Worm (Caenorhabditis elegans) whole organism, L3 larva: Measurements from ENCODE around the gene str-155.

Experiments
- R02D3.7 ChIP-seq: fragments of 150-350 bp; optimal IDR thresholded peaks from 2 replicates; lab custom pipeline; 2014; ENCODE audit warnings: missing biosample characterization, missing genetic modification characterization
- aly-2 ChIP-seq: fragments of 150-350 bp; optimal IDR thresholded peaks from 2 replicates; lab custom pipeline; 2014; ENCODE audit warnings: missing biosample characterization, missing genetic modification characterization
- ama-1 ChIP-seq: fragments of 150-350 bp; optimal IDR thresholded peaks from 2 replicates; lab custom pipeline; 2018
- ceh-28 ChIP-seq: fragments of 150-350 bp; optimal IDR thresholded peaks from 2 replicates; lab custom pipeline; 2014; ENCODE audit warnings: missing biosample characterization, missing genetic modification reagents, missing genetic modification characterization
- ceh-82 ChIP-seq: fragments of 150-350 bp; optimal IDR thresholded peaks from 2 replicates; lab custom pipeline; 2014; ENCODE audit warnings: missing biosample characterization, missing genetic modification characterization
- daf-12 ChIP-seq: fragments of 150-350 bp; optimal IDR thresholded peaks from 2 replicates; lab custom pipeline; 2014; ENCODE audit warnings: missing biosample characterization, missing genetic modification reagents, missing genetic modification characterization
- egl-27 ChIP-seq: sonication (generic microtip); optimal IDR thresholded peaks from 4 replicates; lab custom pipeline; 2017; ENCODE audit warnings: missing biosample characterization, missing genetic modification reagents, missing genetic modification characterization
- egl-5 ChIP-seq: fragments of 150-350 bp; optimal IDR thresholded peaks from 2 replicates; lab custom pipeline; 2017; ENCODE audit warnings: missing biosample characterization, missing genetic modification reagents, missing genetic modification characterization, inconsistent platforms
- elt-1 ChIP-seq: fragments of 150-350 bp; optimal IDR thresholded peaks from 2 replicates; lab custom pipeline; 2014; ENCODE audit warnings: missing biosample characterization, missing genetic modification characterization
- elt-2 ChIP-seq: sonication (generic microtip); optimal IDR thresholded peaks from 2 replicates; lab custom pipeline; 2016; ENCODE audit warnings: missing genetic modification reagents, mild to moderate bottlenecking, missing genetic modification characterization, missing compliant biosample characterization
- eor-1 ChIP-seq, 2 experiments: fragments of 150-350 bp; optimal IDR thresholded peaks; 2 replicates each; lab custom pipeline; 2014 to 2018; ENCODE audit warnings: missing biosample characterization in 2 of 2, missing genetic modification characterization in 2 of 2
- fkh-10 ChIP-seq: sonication (generic microtip); optimal IDR thresholded peaks from 2 replicates; lab custom pipeline; 2017; ENCODE audit warnings: missing biosample characterization, missing genetic modification reagents, missing genetic modification characterization
- fkh-2 ChIP-seq: fragments of 150-350 bp; optimal IDR thresholded peaks from 2 replicates; lab custom pipeline; 2014; ENCODE audit warnings: missing biosample characterization, missing genetic modification reagents, missing genetic modification characterization
- fos-1 ChIP-seq: fragments of 150-350 bp; optimal IDR thresholded peaks from 2 replicates; lab custom pipeline; 2014; ENCODE audit warnings: missing biosample characterization, missing genetic modification characterization
- lin-15B ChIP-seq: fragments of 150-350 bp; optimal IDR thresholded peaks from 2 replicates; lab custom pipeline; 2014; ENCODE audit warnings: missing biosample characterization, missing genetic modification characterization
- lin-39 ChIP-seq: fragments of 150-350 bp; optimal IDR thresholded peaks from 2 replicates; lab custom pipeline; 2018; ENCODE audit warnings: missing biosample characterization, missing genetic modification reagents, missing genetic modification characterization
- lsy-12 ChIP-seq: sonication (generic microtip); optimal IDR thresholded peaks from 2 replicates; lab custom pipeline; 2016; ENCODE audit warnings: mild to moderate bottlenecking, missing genetic modification characterization, missing compliant biosample characterization
- mdl-1 ChIP-seq: fragments of 150-350 bp; optimal IDR thresholded peaks from 2 replicates; lab custom pipeline; 2014; ENCODE audit warnings: missing biosample characterization, missing genetic modification characterization
- nhr-11 ChIP-seq: fragments of 150-350 bp; optimal IDR thresholded peaks from 2 replicates; lab custom pipeline; 2014; ENCODE audit warnings: missing biosample characterization, missing genetic modification characterization
- nhr-12 ChIP-seq: fragments of 150-350 bp; optimal IDR thresholded peaks from 2 replicates; lab custom pipeline; 2014; ENCODE audit warnings: missing biosample characterization, missing genetic modification characterization
- nhr-23 ChIP-seq: fragments of 150-350 bp; optimal IDR thresholded peaks from 2 replicates; lab custom pipeline; 2014; ENCODE audit warnings: missing biosample characterization, missing genetic modification reagents, missing genetic modification characterization
- nhr-237 ChIP-seq: fragments of 150-350 bp; optimal IDR thresholded peaks from 2 replicates; lab custom pipeline; 2014; ENCODE audit warnings: missing biosample characterization, missing genetic modification characterization
- nhr-25 ChIP-seq: sonication (generic microtip); optimal IDR thresholded peaks from 2 replicates; lab custom pipeline; 2017; ENCODE audit warnings: missing biosample characterization, missing genetic modification characterization
- nhr-28 ChIP-seq: fragments of 150-350 bp; optimal IDR thresholded peaks from 2 replicates; lab custom pipeline; 2014; ENCODE audit warnings: missing biosample characterization, missing genetic modification characterization
- nhr-43 ChIP-seq: sonication (generic microtip); optimal IDR thresholded peaks from 2 replicates; lab custom pipeline; 2016; ENCODE audit warnings: mild to moderate bottlenecking, missing genetic modification characterization, missing compliant biosample characterization; ENCODE audit not compliant: poor library complexity, severe bottlenecking
- nhr-67 ChIP-seq: fragments of 150-350 bp; optimal IDR thresholded peaks from 2 replicates; lab custom pipeline; 2014; ENCODE audit warnings: missing biosample characterization, missing genetic modification characterization
- nhr-76 ChIP-seq: fragments of 150-350 bp; sonication (generic microtip); optimal IDR thresholded peaks from 5 replicates; lab custom pipeline; 2014; ENCODE audit warnings: missing biosample characterization, missing genetic modification characterization
- nhr-77 ChIP-seq: fragments of 150-350 bp; optimal IDR thresholded peaks from 2 replicates; lab custom pipeline; 2014; ENCODE audit warnings: missing biosample characterization, missing genetic modification characterization
- pha-4 ChIP-seq: fragments of 150-350 bp; optimal IDR thresholded peaks from 2 replicates; lab custom pipeline; 2014; ENCODE audit warnings: missing biosample characterization, missing genetic modification reagents, missing genetic modification characterization
- pqm-1 ChIP-seq: fragments of 150-350 bp; optimal IDR thresholded peaks from 2 replicates; lab custom pipeline; 2017; ENCODE audit warnings: missing biosample characterization, missing genetic modification characterization, inconsistent platforms
- sea-2 ChIP-seq: fragments of 150-350 bp; sonication (generic microtip); optimal IDR thresholded peaks from 4 replicates; lab custom pipeline; 2014; ENCODE audit warnings: missing biosample characterization, missing genetic modification reagents, missing genetic modification characterization
- snpc-4 ChIP-seq: fragments of 150-350 bp; optimal IDR thresholded peaks from 2 replicates; lab custom pipeline; 2014; ENCODE audit warnings: missing biosample characterization, missing genetic modification characterization
- tbx-2 ChIP-seq: sonication (generic microtip); optimal IDR thresholded peaks from 2 replicates; lab custom pipeline; 2016; ENCODE audit warnings: mild to moderate bottlenecking, missing genetic modification characterization, missing compliant biosample characterization
- unc-39 ChIP-seq: sonication (generic microtip); optimal IDR thresholded peaks from 4 replicates; lab custom pipeline; 2017; ENCODE audit warnings: missing biosample characterization, missing genetic modification characterization
- zag-1 ChIP-seq: fragments of 150-350 bp; optimal IDR thresholded peaks from 2 replicates; lab custom pipeline; 2014; ENCODE audit warnings: missing biosample characterization, missing genetic modification characterization
- ztf-11 ChIP-seq: fragments of 150-350 bp; optimal IDR thresholded peaks from 2 replicates; lab custom pipeline; 2014; ENCODE audit warnings: missing biosample characterization, missing genetic modification characterization
- ztf-4 ChIP-seq: fragments of 150-350 bp; optimal IDR thresholded peaks from 2 replicates; lab custom pipeline; 2014; ENCODE audit warnings: missing biosample characterization, missing genetic modification characterization

The str-155 gene

DNA sequence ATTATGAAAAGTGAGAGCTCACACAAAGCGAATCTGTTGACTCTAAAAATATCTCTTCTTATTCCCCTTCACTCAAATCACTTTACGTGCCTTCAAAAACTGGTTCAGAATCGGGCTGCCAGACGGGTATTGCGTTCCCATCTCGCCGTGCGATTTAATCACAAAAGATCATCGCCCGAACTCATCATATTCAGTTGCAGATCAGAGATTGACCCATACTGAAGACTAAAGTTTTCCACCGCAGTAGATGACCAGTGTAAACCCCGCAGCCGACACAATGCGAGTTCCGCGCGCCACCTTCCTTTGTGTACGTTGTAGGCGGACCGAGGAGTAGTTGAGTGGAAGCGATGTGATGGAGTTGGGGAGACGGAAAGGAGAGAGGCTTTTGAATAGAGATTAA, 35.2 kb upstream of the str-155 start (continued):
- TF ChIP-seq egl-27 (tag; lab: Kevin White, UChicago) (no peak), egl-5 (no peak)

DNA sequence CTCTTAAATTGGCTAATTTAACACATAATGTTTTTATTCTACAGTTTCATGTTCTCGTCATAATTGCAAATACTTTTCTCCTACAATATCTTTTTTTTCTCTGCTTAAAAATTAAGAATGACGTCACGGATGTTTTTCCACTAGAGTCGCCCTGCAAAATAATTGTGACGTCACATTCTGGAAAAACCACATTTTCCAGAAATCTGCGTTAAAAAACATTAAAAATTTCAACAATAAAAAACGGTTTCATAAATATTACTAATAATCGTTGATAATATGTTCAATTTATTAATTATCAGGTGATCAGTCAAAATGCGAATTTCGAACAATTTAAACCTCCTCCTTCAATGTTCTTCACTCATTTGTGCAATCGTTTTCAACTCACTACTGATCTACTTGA, 31.8 kb upstream of the str-155 start, which contains the start of gene str-166:
TSS of gene str-166 (plus strand) at position 301 of the 400 bp plus-strand sequence.
- no peak for TF ChIP-seq fos-1 (tag; lab: Kevin White, UChicago)
- no peak for TF ChIP-seq nhr-77
- no peak for TF ChIP-seq ztf-4 (tag; lab: Kevin White, UChicago)
- TF ChIP-seq R02D3.7 (tag; lab: Kevin White, UChicago): no peak
- no peak for TF ChIP-seq elt-2 (tag; lab: Kevin White, UChicago)
- TF ChIP-seq fkh-10: no peak
- no peak for TF ChIP-seq nhr-76 (tag; lab: Kevin White, UChicago)
- TF ChIP-seq, all 47 proteins: peak for 0

- no peak for TF ChIP-seq nhr-77
- TF ChIP-seq zag-1 (tag; lab: Kevin White, UChicago): no peak
- TF ChIP-seq elt-1 (tag; lab: Kevin White, UChicago): no peak
- no peak for TF ChIP-seq mdl-1
- no peak for TF ChIP-seq daf-12 (tag; lab: Kevin White, UChicago)
- TF ChIP-seq nhr-23 (tag; lab: Kevin White, UChicago): no peak
- TF ChIP-seq unc-39 (tag; lab: Kevin White, UChicago): no peak
- no peak for TF ChIP-seq ama-1
- no peak for TF ChIP-seq nhr-11 (tag; lab: Kevin White, UChicago)
- no peak for TF ChIP-seq snpc-4 (tag; lab: Kevin White, UChicago)
- no peak for TF ChIP-seq ceh-82 (tag; lab: Kevin White, UChicago)
- TF ChIP-seq nhr-67: no peak
Measured at ce11 chrIV:4885435-4885834, 30.4 kb upstream of the str-155 start.

DNA sequence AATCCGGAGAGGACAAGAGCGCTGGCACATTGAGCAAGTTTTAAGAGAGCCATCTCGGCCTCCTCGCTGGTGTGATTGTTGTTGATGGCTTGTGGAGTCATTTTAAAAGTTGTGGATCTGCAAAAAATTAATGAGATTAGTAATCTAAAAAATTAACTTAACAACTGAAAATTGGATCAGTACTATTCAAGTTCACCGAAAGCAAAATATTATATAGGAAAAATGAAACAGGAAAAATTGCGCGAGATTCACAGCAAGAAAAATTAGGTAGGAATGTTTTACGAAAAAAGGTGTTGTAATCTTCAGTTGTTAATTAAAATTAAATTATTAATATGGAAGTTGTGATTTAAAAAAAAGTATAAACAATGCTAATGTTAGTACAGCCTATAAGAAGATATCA, 28.5 kb upstream of the str-155 start, which contains the start of gene T08B6.1:
TSS of gene T08B6.1 (minus strand) at position 101 of the 400 bp plus-strand sequence.
- TF ChIP-seq elt-1 (tag; lab: Kevin White, UChicago) (no peak), daf-12 (tag; lab: Kevin White, UChicago) (no peak), egl-27 (tag; lab: Kevin White, UChicago) (no peak), egl-5 (no peak), nhr-237 (tag; lab: Kevin White, UChicago) (no peak), mdl-1 (no peak), aly-2 (tag; lab: Kevin White, UChicago) (no peak)

DNA sequence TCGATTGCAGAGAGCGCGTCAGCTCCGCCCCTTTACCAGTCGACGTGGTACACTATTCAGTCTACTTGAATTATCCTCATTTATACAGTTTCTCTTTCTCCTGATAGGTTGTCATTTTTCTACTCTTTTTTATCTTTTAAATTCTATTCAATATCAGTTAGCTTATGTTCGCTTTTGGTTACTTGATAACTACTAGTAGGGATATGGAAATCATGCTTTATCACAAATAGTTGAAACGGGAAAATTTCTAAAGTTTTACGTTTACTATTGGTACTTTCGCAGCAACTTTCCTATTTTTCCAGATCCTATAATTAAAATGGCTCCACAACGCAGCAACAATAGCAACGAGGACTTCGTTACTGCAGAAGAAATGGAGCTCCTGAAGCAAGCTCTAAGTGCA, 26.2 kb upstream of the str-155 start, which contains the start of gene sgnh-1:
TSS of gene sgnh-1 (plus strand) at position 301 of the 400 bp plus-strand sequence.
- TF ChIP-seq lin-39 (tag; lab: Kevin White, UChicago) (no peak), nhr-11 (tag; lab: Kevin White, UChicago) (no peak), sea-2 (GFP tag; lab: Kevin White, UChicago) (no peak)

DNA sequence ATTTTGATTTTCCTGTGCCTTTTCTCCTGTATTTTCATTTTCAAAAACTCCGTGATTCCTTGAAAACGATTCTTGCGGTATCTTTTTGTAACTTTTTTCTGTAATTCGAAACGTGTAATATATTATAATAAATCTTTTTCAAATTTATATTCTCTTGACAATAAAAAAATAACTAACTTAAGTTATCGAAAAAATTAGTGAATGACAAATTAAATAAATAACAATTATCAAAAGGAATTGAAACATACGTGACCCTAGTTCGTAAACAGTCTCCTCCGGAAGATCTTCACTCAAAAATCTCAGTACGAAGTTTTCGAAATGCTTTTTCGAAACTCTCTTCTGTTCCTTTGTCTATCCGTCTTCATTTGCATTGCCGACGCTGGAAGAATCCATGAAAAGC, 25.2 kb upstream of the str-155 start, which contains the start of gene T08B6.9:
TSS of gene T08B6.9 (plus strand) at position 301 of the 400 bp plus-strand sequence.
- TF ChIP-seq elt-2 (tag; lab: Kevin White, UChicago) (no peak), nhr-12 (no peak), egl-27 (tag; lab: Kevin White, UChicago) (no peak), nhr-25 (no peak), fos-1 (tag; lab: Kevin White, UChicago) (no peak), pha-4 (tag; lab: Kevin White, UChicago) (no peak), mdl-1 (no peak), nhr-11 (tag; lab: Kevin White, UChicago) (no peak)

DNA sequence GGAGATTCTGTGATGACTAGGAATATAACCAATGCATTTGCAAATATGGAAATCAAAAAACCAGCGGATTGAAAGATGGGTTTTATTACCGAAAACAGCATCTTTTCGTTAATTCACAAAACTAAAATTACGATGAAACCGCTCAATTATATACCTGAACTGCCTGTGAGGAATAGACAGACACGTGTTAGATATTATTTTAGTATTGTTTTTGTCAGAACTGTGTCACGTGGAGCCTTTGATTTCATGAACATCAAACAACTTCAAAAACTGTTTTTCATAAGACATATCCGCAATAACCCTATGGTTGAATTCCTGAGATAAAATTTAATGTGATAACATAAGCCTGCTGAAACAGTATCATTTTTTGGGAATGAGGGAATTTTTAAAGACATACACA, 11.8 kb upstream of the str-155 start, which contains the start of gene str-161:
TSS of gene str-161 (minus strand) at position 101 of the 400 bp plus-strand sequence.
- TF ChIP-seq ceh-82 (tag; lab: Kevin White, UChicago): no peak
- TF ChIP-seq tbx-2 (tag; lab: Kevin White, UChicago): no peak
- no peak for TF ChIP-seq eor-1 (tag; optimal IDR thresholded peaks at IDR 0.05; lab: Kevin White, UChicago)
- no peak for TF ChIP-seq nhr-67
- no peak for TF ChIP-seq pqm-1 (tag; lab: Kevin White, UChicago)
- TF ChIP-seq fos-1 (tag; lab: Kevin White, UChicago): no peak
- TF ChIP-seq ceh-28 (tag; lab: Kevin White, UChicago): no peak
- TF ChIP-seq unc-39 (tag; lab: Kevin White, UChicago): no peak
- TF ChIP-seq lin-15B (tag; lab: Kevin White, UChicago): no peak
- TF ChIP-seq ztf-11 (tag; lab: Kevin White, UChicago): no peak
- TF ChIP-seq fkh-2: no peak
- TF ChIP-seq lsy-12 (tag; lab: Kevin White, UChicago): no peak
- no peak for TF ChIP-seq elt-1 (tag; lab: Kevin White, UChicago)
- no peak for TF ChIP-seq egl-5
- no peak for TF ChIP-seq nhr-28 (tag; lab: Kevin White, UChicago)
- no peak for TF ChIP-seq nhr-43
